Worm (Caenorhabditis elegans): ENCODE results near the gene F17C11.22.

Gene F17C11.22

ce11 chrV:10970070-10970469, at the start of gene F17C11.22:
TSS of gene F17C11.22 (minus strand) at chrV:10970170.
- TF ChIP-seq snpc-4 (tag; optimal IDR thresholded peaks at IDR 0.05) (no peak), nhr-237 (tag; optimal IDR thresholded peaks at IDR 0.05) (no peak)

- no peak for TF ChIP-seq unc-39 (tag; optimal IDR thresholded peaks at IDR 0.05)
- no peak for TF ChIP-seq elt-1 (tag; optimal IDR thresholded peaks at IDR 0.05; ENCODE audit: borderline replicate concordance, insufficient read depth)
- TF ChIP-seq blmp-1 (tag; optimal IDR thresholded peaks at IDR 0.05) = no peak
- no peak for TF ChIP-seq flh-1 (GFP tag; optimal IDR thresholded peaks at IDR 0.05)
- TF ChIP-seq ztf-11 (tag; optimal IDR thresholded peaks at IDR 0.05) = no peak
- TF ChIP-seq drap-1 (GFP tag; optimal IDR thresholded peaks at IDR 0.05) = no peak
Observed at ce11 chrV:11016846-11017553, 47.0 kb upstream of the F17C11.22 start.

- TF ChIP-seq unc-39 (tag; optimal IDR thresholded peaks at IDR 0.05) (no peak), lsy-2 (tag; optimal IDR thresholded peaks at IDR 0.05) (no peak), sem-2 (GFP tag; optimal IDR thresholded peaks at IDR 0.05) (no peak), elt-3 (tag; optimal IDR thresholded peaks at IDR 0.05) (no peak), nhr-2 (tag; optimal IDR thresholded peaks at IDR 0.05) (no peak), lin-13 (tag; optimal IDR thresholded peaks at IDR 0.05) (no peak), ceh-39 (tag; optimal IDR thresholded peaks at IDR 0.05) (no peak), M03D4.4 (tag; optimal IDR thresholded peaks at IDR 0.05) (no peak), nhr-28 (tag; optimal IDR thresholded peaks at IDR 0.05) (no peak), sptf-1 (tag; optimal IDR thresholded peaks at IDR 0.05) (no peak)
Observed at ce11 chrV:11014758-11015157, 44.8 kb upstream of the F17C11.22 start.

ce11 chrV:11013179-11013578, 43.2 kb upstream of the F17C11.22 start:
- TF ChIP-seq sem-2 (GFP tag; optimal IDR thresholded peaks at IDR 0.05) (no peak), flh-1 (GFP tag; optimal IDR thresholded peaks at IDR 0.05) (no peak), blmp-1 (tag; optimal IDR thresholded peaks at IDR 0.05) (no peak), ceh-43 (GFP tag; optimal IDR thresholded peaks at IDR 0.05) (no peak), tbx-8 (GFP tag; optimal IDR thresholded peaks at IDR 0.05) (no peak)

ce11 chrV:11012419-11012818, 42.4 kb upstream of the F17C11.22 start, which contains the start of gene C13G3.1:
TSS of gene C13G3.1 (minus strand) at chrV:11012465.
- no peak for TF ChIP-seq elt-1 (tag; optimal IDR thresholded peaks at IDR 0.05; ENCODE audit: borderline replicate concordance, insufficient read depth)
- no peak for TF ChIP-seq ceh-83 (GFP tag; optimal IDR thresholded peaks at IDR 0.05)
- TF ChIP-seq zip-8 (tag; optimal IDR thresholded peaks at IDR 0.05) = no peak
- no peak for TF ChIP-seq mep-1 (tag; optimal IDR thresholded peaks at IDR 0.05)
- TF ChIP-seq ces-1 (GFP tag; optimal IDR thresholded peaks at IDR 0.05) = no peak
- no peak for TF ChIP-seq nhr-12 (tag; optimal IDR thresholded peaks at IDR 0.05)
- no peak for TF ChIP-seq bed-3 (GFP tag; optimal IDR thresholded peaks at IDR 0.05)
- no peak for TF ChIP-seq lsy-2 (tag; optimal IDR thresholded peaks at IDR 0.05)
- no peak for TF ChIP-seq mls-2 (tag; optimal IDR thresholded peaks at IDR 0.05)
- TF ChIP-seq tbx-8 (GFP tag; optimal IDR thresholded peaks at IDR 0.05) = no peak
- TF ChIP-seq unc-39 (tag; optimal IDR thresholded peaks at IDR 0.05) = no peak
- TF ChIP-seq nhr-237 (tag; optimal IDR thresholded peaks at IDR 0.05) = no peak
- no peak for TF ChIP-seq sem-2 (GFP tag; optimal IDR thresholded peaks at IDR 0.05)
- no peak for TF ChIP-seq unc-120 (tag; optimal IDR thresholded peaks at IDR 0.05; ENCODE audit: poor library complexity, severe bottlenecking)
- no peak for TF ChIP-seq ztf-11 (tag; optimal IDR thresholded peaks at IDR 0.05)
- no peak for TF ChIP-seq unc-62 (GFP tag; optimal IDR thresholded peaks at IDR 0.05)
- no peak for TF ChIP-seq lin-13 (tag; optimal IDR thresholded peaks at IDR 0.05)
- no peak for TF ChIP-seq hlh-1 (tag; optimal IDR thresholded peaks at IDR 0.05)
- no peak for TF ChIP-seq flh-1 (GFP tag; optimal IDR thresholded peaks at IDR 0.05)

- no peak for TF ChIP-seq nhr-237 (tag; optimal IDR thresholded peaks at IDR 0.05)
- TF ChIP-seq ham-2 (GFP tag; optimal IDR thresholded peaks at IDR 0.05) = no peak
- TF ChIP-seq sem-2 (GFP tag; optimal IDR thresholded peaks at IDR 0.05) = no peak
- no peak for TF ChIP-seq elt-1 (tag; optimal IDR thresholded peaks at IDR 0.05; ENCODE audit: borderline replicate concordance, insufficient read depth)
- TF ChIP-seq elt-3 (tag; optimal IDR thresholded peaks at IDR 0.05) = no peak
- no peak for TF ChIP-seq lin-32 (GFP tag; optimal IDR thresholded peaks at IDR 0.05)
- TF ChIP-seq tbx-8 (GFP tag; optimal IDR thresholded peaks at IDR 0.05) = no peak
- TF ChIP-seq unc-39 (tag; optimal IDR thresholded peaks at IDR 0.05) = no peak
- no peak for TF ChIP-seq nhr-28 (tag; optimal IDR thresholded peaks at IDR 0.05)
- TF ChIP-seq nhr-12 (tag; optimal IDR thresholded peaks at IDR 0.05) = no peak
- TF ChIP-seq nhr-76 (tag; optimal IDR thresholded peaks at IDR 0.05) = no peak
- TF ChIP-seq mls-2 (tag; optimal IDR thresholded peaks at IDR 0.05) = no peak
- no peak for TF ChIP-seq flh-1 (GFP tag; optimal IDR thresholded peaks at IDR 0.05)
- no peak for TF ChIP-seq ztf-11 (tag; optimal IDR thresholded peaks at IDR 0.05)
- no peak for TF ChIP-seq blmp-1 (tag; optimal IDR thresholded peaks at IDR 0.05)
- no peak for TF ChIP-seq M03D4.4 (tag; optimal IDR thresholded peaks at IDR 0.05)
- no peak for TF ChIP-seq unc-62 (GFP tag; optimal IDR thresholded peaks at IDR 0.05)
- no peak for TF ChIP-seq ceh-83 (GFP tag; optimal IDR thresholded peaks at IDR 0.05)
- no peak for TF ChIP-seq mep-1 (tag; optimal IDR thresholded peaks at IDR 0.05)
Observed at ce11 chrV:11011807-11012206, 41.8 kb upstream of the F17C11.22 start.

Measured in whole organism, mixed stage, embryonic.